Worm (Caenorhabditis elegans): ENCODE measurements around the gene gst-30.

gst-30 gene

DNA sequence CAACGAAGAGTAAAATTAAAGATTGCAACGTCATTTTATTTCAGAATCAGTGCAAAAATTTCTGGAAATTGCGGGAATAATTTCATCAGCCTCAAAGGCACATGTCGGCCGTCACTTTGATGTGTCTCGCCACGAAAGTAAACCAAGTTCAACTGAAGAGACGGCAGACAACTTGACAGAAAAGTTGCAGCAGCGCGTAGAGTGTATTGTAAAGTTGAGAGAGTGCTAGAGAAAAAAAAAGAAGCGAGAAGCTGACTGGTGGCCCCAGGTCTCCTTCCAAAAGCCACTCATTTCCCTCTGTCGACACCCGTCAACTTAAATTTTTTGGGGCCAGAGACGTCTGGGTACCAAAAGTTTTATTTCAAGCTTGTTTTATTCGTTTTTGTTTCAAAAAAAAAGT lies 30.6 kb downstream of the gst-30 start (continued):
- TF ChIP-seq lin-35 (GFP tag; optimal IDR thresholded peaks at IDR 0.05): peak in 1 of 3 experiments; percentile 68
- peak; percentile 69 for TF ChIP-seq efl-1 (GFP tag; optimal IDR thresholded peaks at IDR 0.05)
- TF ChIP-seq hmg-1.2 (GFP tag; IDR thresholded peaks at IDR 0.05): peak; percentile 94
- no peak for TF ChIP-seq lin-26 (GFP tag; IDR thresholded peaks at IDR 0.05)
- TF ChIP-seq F33H1.4 (GFP tag; IDR thresholded peaks at IDR 0.05): peak; percentile 84
- TF ChIP-seq attf-5 (GFP tag; optimal IDR thresholded peaks at IDR 0.05): peak; percentile 40
- no peak for TF ChIP-seq egrh-3 (GFP tag; IDR thresholded peaks at IDR 0.05)
- TF ChIP-seq F22D6.2 (tag; optimal IDR thresholded peaks at IDR 0.05): no peak
- TF ChIP-seq snpc-1.1 (tag; optimal IDR thresholded peaks at IDR 0.05; ENCODE audit: insufficient read depth): peak; percentile 52
- TF ChIP-seq K11D2.4 (GFP tag; IDR thresholded peaks at IDR 0.05): no peak
- 0 out of 2 replicates have a peak, but pooled peaks have one; percentile 10 for TF ChIP-seq lir-1 (GFP tag; conservative IDR thresholded peaks at IDR 0.05)
- TF ChIP-seq madf-8 (GFP tag; conservative IDR thresholded peaks at IDR 0.05): peak; percentile 47; the same call in 1 of the 2 replicates
- TF ChIP-seq lin-54 (GFP tag; optimal IDR thresholded peaks at IDR 0.05): peak; percentile 68
- TF ChIP-seq zfh-2 (GFP tag; conservative IDR thresholded peaks at IDR 0.05): no peak; the same call in 1 of the 2 replicates
- TF ChIP-seq unc-62 (GFP tag; optimal IDR thresholded peaks at IDR 0.05): peak; percentile 29
- no peak for TF ChIP-seq nhr-120 (GFP tag; IDR thresholded peaks at IDR 0.05)
- peak; percentile 31 for TF ChIP-seq dpl-1 (GFP tag; optimal IDR thresholded peaks at IDR 0.05)
- peak; percentile 70 for TF ChIP-seq mcd-1 (GFP tag; IDR thresholded peaks at IDR 0.05)
- TF ChIP-seq ztf-25 (GFP tag; IDR thresholded peaks at IDR 0.05): no peak
- 0 out of 2 replicates have a peak, but pooled peaks have one; percentile 60 for TF ChIP-seq Y95B8A.8 (GFP tag; IDR thresholded peaks at IDR 0.05)
- 0 out of 2 replicates have a peak, but pooled peaks have one; percentile 49 for TF ChIP-seq Y67H2A.10 (GFP tag; conservative IDR thresholded peaks at IDR 0.05)
- TF ChIP-seq ceh-27 (GFP tag; optimal IDR thresholded peaks at IDR 0.05): peak; percentile 32
- TF ChIP-seq lsy-27 (tag; optimal IDR thresholded peaks at IDR 0.05; ENCODE audit: borderline replicate concordance, insufficient read depth): peak; percentile 60
- TF ChIP-seq pbrm-1 (GFP tag; IDR thresholded peaks at IDR 0.05): peak; percentile 67; the same call in 1 of the 2 replicates
- peak; percentile 37 for TF ChIP-seq pha-4 (tag; optimal IDR thresholded peaks at IDR 0.05)
- TF ChIP-seq chd-7 (tag; optimal IDR thresholded peaks at IDR 0.05): peak; percentile 9
- TF ChIP-seq tlf-1 (GFP tag; optimal IDR thresholded peaks at IDR 0.05): peak; percentile 46
- TF ChIP-seq ztf-18 (tag; optimal IDR thresholded peaks at IDR 0.05): peak; percentile 17
- peak; percentile 96 for TF ChIP-seq hsf-1 (GFP tag; IDR thresholded peaks at IDR 0.05)
- peak; percentile 66 for TF ChIP-seq cebp-1 (GFP tag; IDR thresholded peaks at IDR 0.05)
- peak; percentile 80 for TF ChIP-seq cebp-1 (tag; optimal IDR thresholded peaks at IDR 0.05)
- 0 out of 2 replicates have a peak, but pooled peaks have one; percentile 27 for TF ChIP-seq nfyb-1 (GFP tag; IDR thresholded peaks at IDR 0.05)
- peak; percentile 40 for TF ChIP-seq madf-10 (tag; optimal IDR thresholded peaks at IDR 0.05)
- TF ChIP-seq let-526 (GFP tag; IDR thresholded peaks at IDR 0.05): peak; percentile 32; the same call in 1 of the 2 replicates
- peak; percentile 62 for TF ChIP-seq tbp1 (GFP tag; optimal IDR thresholded peaks at IDR 0.05)
- no peak for TF ChIP-seq repo-1 (tag; optimal IDR thresholded peaks at IDR 0.05)
- peak; percentile 58 for TF ChIP-seq snpc-1.3 (tag; optimal IDR thresholded peaks at IDR 0.05; ENCODE audit: insufficient read depth)
- TF ChIP-seq snpc-3.4 (tag; optimal IDR thresholded peaks at IDR 0.05): peak; percentile 60
- TF ChIP-seq F23B12.7 (tag; optimal IDR thresholded peaks at IDR 0.05; ENCODE audit: insufficient read depth): peak; percentile 80
- TF ChIP-seq D2030.7 (GFP tag; IDR thresholded peaks at IDR 0.05): peak; percentile 69
- TF ChIP-seq ceh-58 (GFP tag; IDR thresholded peaks at IDR 0.05): no peak

Data from whole organism, young adult.